Worm (Caenorhabditis elegans) whole organism, early embryonic: ENCODE results near the gene npp-21.

Experiments
- ama-1 ChIP-seq: fragments of 150-350 bp; optimal IDR thresholded peaks from 2 replicates; lab custom pipeline; 2014
- ceh-36 ChIP-seq: sonication (generic microtip); optimal IDR thresholded peaks from 2 replicates; lab custom pipeline; 2016; ENCODE audit warnings: missing genetic modification characterization, inconsistent platforms, missing compliant biosample characterization
- hmg-4 ChIP-seq: fragments of 200-800 bp; sonication (Bioruptor generic); optimal IDR thresholded peaks from 2 replicates; lab custom pipeline; 2018; ENCODE audit warnings: mild to moderate bottlenecking, missing genetic modification characterization, missing compliant biosample characterization
- hnd-1 ChIP-seq: sonication (generic microtip); optimal IDR thresholded peaks from 2 replicates; lab custom pipeline; 2016; ENCODE audit warnings: missing genetic modification characterization, missing compliant biosample characterization

DNA sequence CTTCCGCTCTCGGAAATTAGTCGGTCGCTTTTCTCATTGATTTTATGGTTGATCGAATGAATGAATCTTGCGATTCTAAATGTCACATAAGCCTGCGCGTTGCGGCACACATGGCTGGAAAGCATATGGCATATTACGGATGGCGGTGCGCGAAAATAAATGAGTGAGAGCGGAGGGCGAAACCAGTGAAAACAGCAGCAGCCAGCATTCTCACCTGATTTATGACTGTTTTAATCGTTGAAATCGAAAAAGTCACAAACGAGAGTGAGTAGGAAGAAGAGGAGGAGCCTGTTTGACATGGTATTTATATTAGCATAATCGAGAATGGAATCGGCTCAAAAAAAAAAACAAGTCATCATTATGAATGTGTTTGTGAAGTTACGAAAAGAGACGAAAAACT lies 24.8 kb downstream of the npp-21 start:
- TF ChIP-seq hmg-4 (GFP tag; lab: Kevin White, UChicago) = peak; percentile 2
- TF ChIP-seq hnd-1 (tag; lab: Kevin White, UChicago) = no peak
- TF ChIP-seq ama-1 (lab: Kevin White, UChicago) = no peak
- no peak for TF ChIP-seq ceh-36 (tag; lab: Kevin White, UChicago)
